Worm (Caenorhabditis elegans): ENCODE measurements around the gene Y55F3AM.11.

- TF ChIP-seq lir-3 (tag; optimal IDR thresholded peaks at IDR 0.05; ENCODE audit: poor library complexity): no peak
- TF ChIP-seq aly-2 (tag; optimal IDR thresholded peaks at IDR 0.05): no peak
- no peak for TF ChIP-seq blmp-1 (tag; optimal IDR thresholded peaks at IDR 0.05)
- no peak for TF ChIP-seq unc-130 (tag; optimal IDR thresholded peaks at IDR 0.05)
- no peak for TF ChIP-seq lsy-2 (tag; optimal IDR thresholded peaks at IDR 0.05)
- TF ChIP-seq skn-1 (tag; optimal IDR thresholded peaks at IDR 0.05): no peak
- TF ChIP-seq efl-1 (optimal IDR thresholded peaks at IDR 0.05): no peak
- TF ChIP-seq efl-1 (GFP tag; optimal IDR thresholded peaks at IDR 0.05 in 1 of 2): no peak
- no peak for TF ChIP-seq lin-14 (GFP tag; optimal IDR thresholded peaks at IDR 0.05)
Measured at ce11 chrIV:1045683-1046082, 1.5 kb upstream of the Y55F3AM.11 start, which contains the start of gene srx-12.
